Fruit fly (Drosophila melanogaster) whole organism, wandering third instar larva: ENCODE results near the gene lute.

ENCODE experiments used
- CrebA ChIP-seq: fragments of 200-800 bp; sonication (Bioruptor generic); optimal IDR thresholded peaks from 2 replicates; lab custom pipeline; 2016; ENCODE audit warnings: missing biosample characterization, mild to moderate bottlenecking, missing genetic modification characterization, borderline replicate concordance
- Mio ChIP-seq: sonication (Bioruptor generic); optimal IDR thresholded peaks from 2 replicates; lab custom pipeline; 2016; ENCODE audit warnings: missing biosample characterization, missing genetic modification characterization
- brk ChIP-seq: fragments of 200-800 bp; sonication (Bioruptor generic); optimal IDR thresholded peaks from 2 replicates; lab custom pipeline; 2016; ENCODE audit warnings: missing biosample characterization, mild to moderate bottlenecking, missing genetic modification characterization
- dmrt93B ChIP-seq: fragments of 200-800 bp; sonication (Bioruptor generic); optimal IDR thresholded peaks from 2 replicates; lab custom pipeline; 2018; ENCODE audit warnings: missing biosample characterization, mild to moderate bottlenecking, missing genetic modification characterization
- ey ChIP-seq: fragments of 200-800 bp; sonication (Bioruptor generic); optimal IDR thresholded peaks from 2 replicates; lab custom pipeline; 2016; ENCODE audit warnings: missing biosample characterization, missing genetic modification characterization
- foxo ChIP-seq, 2 experiments: fragments of 200-800 bp; sonication (Bioruptor generic); optimal IDR thresholded peaks; 2 replicates in 1 of 2; 3 replicates in 1 of 2; lab custom pipeline; 2016 to 2017; ENCODE audit warnings: missing biosample characterization in 2 of 2, missing genetic modification characterization in 2 of 2
- jim ChIP-seq: fragments of 175-275, 200-325 bp; sonication (Bioruptor generic); optimal IDR thresholded peaks from 2 replicates; lab custom pipeline; 2016; ENCODE audit warnings: missing biosample characterization, mild to moderate bottlenecking, missing genetic modification characterization
- tai ChIP-seq: sonication (Bioruptor generic); optimal IDR thresholded peaks from 2 replicates; lab custom pipeline; 2016; ENCODE audit warnings: missing biosample characterization, missing genetic modification characterization
- usp ChIP-seq: fragments of >200 bp; optimal IDR thresholded peaks from 2 replicates; lab custom pipeline; 2017; ENCODE audit warnings: missing biosample characterization, missing genetic modification characterization

DNA sequence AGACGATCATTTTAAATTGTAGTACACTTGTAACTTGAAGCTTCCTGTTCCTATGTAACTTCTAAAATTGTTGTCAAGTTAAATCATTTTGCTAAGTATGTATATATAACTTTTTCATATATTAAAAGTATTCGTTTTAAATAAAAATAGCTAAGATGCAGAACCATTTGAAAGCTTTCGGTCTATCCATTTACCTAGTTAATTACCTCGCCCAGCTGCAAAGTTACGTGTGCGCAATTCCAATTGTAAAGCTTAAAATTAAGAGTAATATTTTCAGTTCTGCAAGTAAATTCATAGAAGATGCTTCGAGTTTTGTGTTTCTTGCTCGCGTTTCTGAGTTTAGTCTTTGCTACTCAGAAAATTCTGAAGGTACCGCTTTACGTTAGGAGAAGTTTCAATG is 29.6 kb downstream of the lute start, which contains the start of gene CG5860:
- TF ChIP-seq Mio (GFP tag; lab: Kevin White, UChicago) (no peak), ey (GFP tag; lab: Kevin White, UChicago) (no peak), brk (GFP tag; lab: Kevin White, UChicago) (no peak), CrebA (GFP tag; lab: Kevin White, UChicago) (no peak), jim (GFP tag; lab: Kevin White, UChicago) (no peak), tai (GFP tag; lab: Kevin White, UChicago) (no peak), usp (GFP tag; lab: Kevin White, UChicago) (no peak), foxo (GFP tag; optimal IDR thresholded peaks at IDR 0.05; lab: Kevin White, UChicago) (no peak), dmrt93B (GFP tag; lab: Kevin White, UChicago) (no peak)
